Worm (Caenorhabditis elegans) whole organism, L4 larva: Measurements from ENCODE around the gene ard-1.

Source experiments
- egl-27 ChIP-seq: sonication (generic microtip); optimal IDR thresholded peaks from 3 replicates; lab custom pipeline; 2017; ENCODE audit warnings: missing biosample characterization, missing genetic modification reagents, missing genetic modification characterization
- lim-7 ChIP-seq: fragments of 200-800 bp; sonication (Bioruptor generic); IDR thresholded peaks from 2 replicates; pipeline ENCODE4 v1.3.6; 2022; ENCODE audit warnings: missing genetic modification characterization, missing compliant biosample characterization
- pha-4 ChIP-seq, 2 experiments: fragments of 150-350 bp in 1 of 2; fragments of 200-800 bp in 1 of 2; sonication (Bioruptor generic) in 1 of 2; IDR thresholded peaks in 1 of 2; optimal IDR thresholded peaks in 1 of 2; 2 replicates each; pipeline versions ENCODE4 v1.3.6 to Lab custom; 2014 to 2022; ENCODE audit warnings: missing genetic modification characterization in 2 of 2, missing genetic modification reagents in 2 of 2, missing biosample characterization in 1 of 2, missing compliant biosample characterization in 1 of 2
- zag-1 ChIP-seq: fragments of 150-350 bp; optimal IDR thresholded peaks from 2 replicates; lab custom pipeline; 2014; ENCODE audit warnings: missing biosample characterization, missing genetic modification characterization

ce11 chrIV:11112641-11113040, 18.4 kb upstream of the ard-1 start, which contains the start of gene clc-9:
- TF ChIP-seq pha-4 (GFP tag; IDR thresholded peaks at IDR 0.05; lab: Robert Waterston, UW) (no peak), pha-4 (tag; optimal IDR thresholded peaks at IDR 0.05; lab: Kevin White, UChicago) (no peak), lim-7 (GFP tag; lab: Robert Waterston, UW) (no peak), zag-1 (tag; lab: Kevin White, UChicago) (no peak), egl-27 (no peak)
